Fruit fly (Drosophila melanogaster) whole organism, embryonic: Measurements from ENCODE around the gene rt.

Source experiments
- CG10979 ChIP-seq: fragments of 200-800 bp; sonication (Bioruptor generic); optimal IDR thresholded peaks from 2 replicates; lab custom pipeline; 2018; ENCODE audit warnings: missing biosample characterization, mild to moderate bottlenecking, missing genetic modification characterization, moderate library complexity
- CG13894 ChIP-seq: fragments of 200-800 bp; sonication (Bioruptor generic); optimal IDR thresholded peaks from 3 replicates; lab custom pipeline; 2018; ENCODE audit warnings: missing biosample characterization, mild to moderate bottlenecking, missing genetic modification characterization, moderate library complexity
- CG2889 ChIP-seq: fragments of 200-800 bp; sonication (Bioruptor generic); IDR thresholded peaks from 3 replicates; pipeline ENCODE4 v1.3.6; 2022; ENCODE audit warnings: missing biosample characterization, missing genetic modification characterization
- CG32767 ChIP-seq: fragments of 200-800 bp; sonication (Bioruptor generic); IDR thresholded peaks from 2 replicates; pipeline ENCODE4 v1.3.6; 2022; ENCODE audit warnings: missing biosample characterization, missing genetic modification characterization
- CG34422 ChIP-seq: fragments of 200-800 bp; sonication (Bioruptor generic); IDR thresholded peaks from 3 replicates; pipeline ENCODE4 v1.3.6; 2022; ENCODE audit warnings: missing biosample characterization, missing genetic modification characterization
- CG4282 ChIP-seq: fragments of 200-800 bp; sonication (Bioruptor generic); optimal IDR thresholded peaks from 2 replicates; lab custom pipeline; 2016; ENCODE audit warnings: missing biosample characterization, missing genetic modification characterization
- CG9932 ChIP-seq: fragments of 200-800 bp; sonication (Bioruptor generic); IDR thresholded peaks from 2 replicates; pipeline ENCODE4 v1.3.6; 2022; ENCODE audit warnings: missing biosample characterization, missing genetic modification characterization
- lbe ChIP-seq: fragments of 200-800 bp; sonication (Bioruptor generic); optimal IDR thresholded peaks from 2 replicates; lab custom pipeline; 2016; ENCODE audit warnings: missing biosample characterization, mild to moderate bottlenecking, missing genetic modification characterization
- tin ChIP-seq: fragments of 200-800 bp; sonication (Bioruptor generic); optimal IDR thresholded peaks from 3 replicates; lab custom pipeline; 2016; ENCODE audit warnings: missing biosample characterization, missing genetic modification characterization

dm6 chr3L:11630684-11631083, 43.1 kb upstream of the rt start:
- TF ChIP-seq CG2889 (GFP tag; lab: Robert Waterston, UW) = no peak
- TF ChIP-seq CG4282 (GFP tag; lab: Kevin White, UChicago) = no peak
- TF ChIP-seq lbe (GFP tag; lab: Kevin White, UChicago) = no peak
- TF ChIP-seq CG13894 (tag; lab: Kevin White, UChicago) = no peak
- no peak for TF ChIP-seq CG10979 (tag; lab: Kevin White, UChicago)
- TF ChIP-seq CG34422 = no peak
- TF ChIP-seq tin (GFP tag; lab: Kevin White, UChicago) = no peak
- no peak for TF ChIP-seq CG32767 (GFP tag; lab: Robert Waterston, UW)
- no peak for TF ChIP-seq CG9932 (GFP tag; lab: Robert Waterston, UW)
